Fruit fly (Drosophila melanogaster): Measurements from ENCODE around the gene S.

DNA sequence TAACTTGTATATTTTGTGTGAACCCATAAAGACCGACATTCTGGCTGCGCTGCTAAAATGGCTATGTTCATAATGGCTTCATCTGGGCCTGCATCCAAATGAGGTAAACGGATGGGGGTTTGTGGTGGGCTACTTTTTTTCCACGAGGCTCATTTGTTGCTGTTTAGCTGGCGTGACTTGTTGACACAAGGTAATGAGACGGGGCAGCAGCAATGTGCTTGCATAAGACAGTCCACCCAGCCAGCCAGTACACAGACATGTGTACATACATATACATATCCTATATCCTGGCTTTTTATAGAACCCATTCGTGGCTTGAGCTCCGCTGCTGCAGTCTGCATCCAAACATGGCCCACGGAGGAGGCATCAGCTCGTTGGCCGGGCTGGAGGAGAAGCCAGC lies 35.0 kb upstream of the S start, which contains the start of gene CG14340:
- TF ChIP-seq CG8478 (optimal IDR thresholded peaks at IDR 0.05) (no peak), CTCF (optimal IDR thresholded peaks at IDR 0.05) (no peak)
